Fruit fly (Drosophila melanogaster): Measurements from ENCODE around the gene Cpr100A.

The Cpr100A gene

dm6 chr3R:30887711-30888549 is 20.6 kb downstream of the Cpr100A start (continued):
- no peak for TF ChIP-seq CG42726 (GFP tag; IDR thresholded peaks at IDR 0.05; ENCODE audit: partially characterized antibody)
- peak; percentile 62 for TF ChIP-seq CG7786 (GFP tag; optimal IDR thresholded peaks at IDR 0.05)
- peak; percentile 23 for TF ChIP-seq en (GFP tag; optimal IDR thresholded peaks at IDR 0.05)
- TF ChIP-seq CG31224 (GFP tag; IDR thresholded peaks at IDR 0.05), result peak; percentile 48; the same call in 1 of the 2 replicates
- TF ChIP-seq Ssrp (tag; optimal IDR thresholded peaks at IDR 0.05), result peak; percentile 51
- TF ChIP-seq CG4424 (GFP tag; optimal IDR thresholded peaks at IDR 0.05), result peak; percentile 57
- no peak for TF ChIP-seq lov (optimal IDR thresholded peaks at IDR 0.05)
- TF ChIP-seq lov (GFP tag; IDR thresholded peaks at IDR 0.05), result peak; percentile 71; the same call in 1 of the 3 replicates
- peak; percentile 58 for TF ChIP-seq CG8944 (GFP tag; optimal IDR thresholded peaks at IDR 0.05)
- TF ChIP-seq Fer1 (GFP tag; optimal IDR thresholded peaks at IDR 0.05), result peak; percentile 56
- TF ChIP-seq CG17361 (GFP tag; IDR thresholded peaks at IDR 0.05), result no peak; the same call in 2 of the 3 replicates
- TF ChIP-seq CG13296 (GFP tag; optimal IDR thresholded peaks at IDR 0.05), result peak; percentile 34
- TF ChIP-seq CG10654 (GFP tag; optimal IDR thresholded peaks at IDR 0.05), result peak; percentile 30
- peak; percentile 23 for TF ChIP-seq CG6254 (GFP tag; optimal IDR thresholded peaks at IDR 0.05)
- 0 out of 2 replicates have a peak, but pooled peaks have one; percentile 39 for TF ChIP-seq Oaz (GFP tag; IDR thresholded peaks at IDR 0.05)
- TF ChIP-seq CG7357 (GFP tag; IDR thresholded peaks at IDR 0.05), result no peak
- TF ChIP-seq Optix (GFP tag; IDR thresholded peaks at IDR 0.05), result peak; percentile 57; the same call in 2 of the 3 replicates
- no peak for TF ChIP-seq Kr (GFP tag; optimal IDR thresholded peaks at IDR 0.05)
- TF ChIP-seq MTF-1 (GFP tag; optimal IDR thresholded peaks at IDR 0.05; ENCODE audit: borderline replicate concordance), result no peak
- TF ChIP-seq CG11504 (tag; optimal IDR thresholded peaks at IDR 0.05), result peak; percentile 73
- no peak for TF ChIP-seq CG3163 (GFP tag; optimal IDR thresholded peaks at IDR 0.05)
- peak; percentile 66 for TF ChIP-seq Hey (tag; optimal IDR thresholded peaks at IDR 0.05)
- no peak for TF ChIP-seq Nf-YB (GFP tag; optimal IDR thresholded peaks at IDR 0.05)
- peak; percentile 79 for TF ChIP-seq ken (GFP tag; IDR thresholded peaks at IDR 0.05)
- TF ChIP-seq Xrp1 (GFP tag; IDR thresholded peaks at IDR 0.05), result peak; percentile 77
- TF ChIP-seq croc (GFP tag; conservative IDR thresholded peaks at IDR 0.05), result peak; percentile 36; the same call in 1 of the 3 replicates
- peak; percentile 27 for TF ChIP-seq Jarid2 (GFP tag; optimal IDR thresholded peaks at IDR 0.05)
- no peak for TF ChIP-seq Elba2 (GFP tag; optimal IDR thresholded peaks at IDR 0.05)
- no peak for TF ChIP-seq tio (GFP tag; optimal IDR thresholded peaks at IDR 0.05)
- peak; percentile 11 to 74 for TF ChIP-seq bsh (GFP tag; optimal IDR thresholded peaks at IDR 0.05)
- TF ChIP-seq unpg (GFP tag; optimal IDR thresholded peaks at IDR 0.05), result no peak
- no peak for TF ChIP-seq Scr (GFP tag; IDR thresholded peaks at IDR 0.05; ENCODE audit: partially characterized antibody)
- peak; percentile 45 for TF ChIP-seq exex (tag; optimal IDR thresholded peaks at IDR 0.05)
- no peak for TF ChIP-seq nerfin-2 (GFP tag; IDR thresholded peaks at IDR 0.05; ENCODE audit: partially characterized antibody)
- TF ChIP-seq Neu2 (GFP tag; optimal IDR thresholded peaks at IDR 0.05; ENCODE audit: borderline replicate concordance), result no peak
- TF ChIP-seq CG15269 (tag; optimal IDR thresholded peaks at IDR 0.05), result no peak
- TF ChIP-seq CG8089 (GFP tag; optimal IDR thresholded peaks at IDR 0.05), result peak; percentile 47
- TF ChIP-seq mld (GFP tag; IDR thresholded peaks at IDR 0.05; ENCODE audit: partially characterized antibody), result no peak
- TF ChIP-seq fru (optimal IDR thresholded peaks at IDR 0.05), result no peak
- TF ChIP-seq CG34376 (GFP tag; optimal IDR thresholded peaks at IDR 0.05), result no peak
- no peak for TF ChIP-seq CG5180 (GFP tag; optimal IDR thresholded peaks at IDR 0.05)
- TF ChIP-seq CG8290 (GFP tag; optimal IDR thresholded peaks at IDR 0.05), result no peak
- TF ChIP-seq CG8290 (tag; optimal IDR thresholded peaks at IDR 0.05), result no peak
- no peak for TF ChIP-seq cad (GFP tag; optimal IDR thresholded peaks at IDR 0.05)
- no peak for TF ChIP-seq ato (GFP tag; IDR thresholded peaks at IDR 0.05; ENCODE audit: partially characterized antibody)
- TF ChIP-seq Lim3 (GFP tag; IDR thresholded peaks at IDR 0.05), result no peak
- TF ChIP-seq CG7963 (GFP tag; IDR thresholded peaks at IDR 0.05; ENCODE audit: partially characterized antibody), result no peak
- TF ChIP-seq Dek (tag; optimal IDR thresholded peaks at IDR 0.05), result peak; percentile 55
- TF ChIP-seq sr (GFP tag; IDR thresholded peaks at IDR 0.05), result peak; percentile 59; the same call in 2 of the 3 replicates
